Fruit fly (Drosophila melanogaster) S2 (cell line): ENCODE results near the gene CG43218.

Source experiments
- CG8478 ChIP-seq: fragments of >200 bp; optimal IDR thresholded peaks from 2 replicates; lab custom pipeline; 2018
- CTCF ChIP-seq, 2 experiments: fragments of >200 bp; optimal IDR thresholded peaks; 2 replicates each; lab custom pipeline; 2018

DNA sequence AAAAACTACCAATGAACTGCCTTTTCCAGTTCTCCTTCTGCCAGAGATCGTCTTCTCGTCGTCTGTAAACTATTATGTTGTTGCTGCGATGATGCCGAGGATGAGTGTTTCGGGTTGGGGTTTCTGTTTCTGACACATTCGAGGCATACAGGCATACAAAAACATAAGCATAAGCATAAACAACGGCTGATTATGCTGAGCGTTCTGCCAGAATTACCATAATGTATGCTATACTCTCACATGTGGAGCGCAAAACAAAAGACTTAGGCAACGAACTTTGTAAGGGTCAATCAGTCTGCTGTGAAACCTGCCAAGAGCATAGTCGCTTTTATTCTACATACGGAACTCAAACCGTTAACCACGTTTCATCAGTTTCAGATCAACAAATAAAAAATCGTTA, 36.4 kb downstream of the CG43218 start, which contains the start of gene Cpr78Cb:
- TF ChIP-seq CTCF (optimal IDR thresholded peaks at IDR 0.05; lab: Kevin White, UChicago): no peak
- TF ChIP-seq CG8478 (lab: Kevin White, UChicago): no peak
